Worm (Caenorhabditis elegans) whole organism, L1 larva: ENCODE measurements around the gene srh-74.

Experiments used
- C04F5.9 ChIP-seq: sonication (generic microtip); optimal IDR thresholded peaks from 2 replicates; lab custom pipeline; 2016; ENCODE audit warnings: missing genetic modification characterization, missing compliant biosample characterization
- F16B12.6 ChIP-seq: fragments of 150-350 bp; optimal IDR thresholded peaks from 2 replicates; lab custom pipeline; 2014; ENCODE audit warnings: missing biosample characterization, missing genetic modification characterization
- Y116A8C.19 ChIP-seq: sonication (generic microtip); optimal IDR thresholded peaks from 2 replicates; lab custom pipeline; 2016; ENCODE audit warnings: missing compliant biosample characterization, missing genetic modification characterization, borderline replicate concordance
- ama-1 ChIP-seq: fragments of 150-350 bp; optimal IDR thresholded peaks from 2 replicates; lab custom pipeline; 2014
- blmp-1 ChIP-seq: fragments of 150-350 bp; optimal IDR thresholded peaks from 2 replicates; lab custom pipeline; 2014; ENCODE audit warnings: missing biosample characterization, missing genetic modification characterization
- ceh-8 ChIP-seq: fragments of 200-800 bp; sonication (Bioruptor generic); optimal IDR thresholded peaks from 2 replicates; lab custom pipeline; 2018; ENCODE audit warnings: mild to moderate bottlenecking, missing genetic modification characterization, moderate library complexity, missing compliant biosample characterization
- ceh-82 ChIP-seq, 3 experiments: fragments of 150-350 bp in 1 of 3; sonication (generic microtip) in 2 of 3; optimal IDR thresholded peaks; 2 replicates each; lab custom pipeline; 2014 to 2017; ENCODE audit warnings: missing biosample characterization in 3 of 3, missing genetic modification characterization in 3 of 3
- dpl-1 ChIP-seq, 3 experiments: fragments of 150-350 bp in 2 of 3; sonication (generic microtip) in 1 of 3; optimal IDR thresholded peaks; 2 replicates each; lab custom pipeline; 2014 to 2017; ENCODE audit warnings: missing biosample characterization in 3 of 3, missing genetic modification characterization in 3 of 3, missing genetic modification reagents in 3 of 3
- dsc-1 ChIP-seq: sonication (generic microtip); optimal IDR thresholded peaks from 2 replicates; lab custom pipeline; 2016; ENCODE audit warnings: mild to moderate bottlenecking, missing genetic modification characterization, missing compliant biosample characterization
- egl-13 ChIP-seq: sonication (generic microtip); optimal IDR thresholded peaks from 2 replicates; lab custom pipeline; 2016; ENCODE audit warnings: missing genotype, missing genetic modification reagents, missing genetic modification characterization, missing compliant biosample characterization
- elt-2 ChIP-seq: sonication (generic microtip); optimal IDR thresholded peaks from 2 replicates; lab custom pipeline; 2016; ENCODE audit warnings: missing genetic modification characterization, mild to moderate bottlenecking, inconsistent platforms, missing compliant biosample characterization, missing genetic modification reagents
- elt-3 ChIP-seq, 6 experiments: fragments of 150-350 bp in 1 of 6; sonication (generic microtip); optimal IDR thresholded peaks; 2 replicates each; lab custom pipeline; 2017 to 2018; ENCODE audit warnings: missing biosample characterization in 6 of 6, missing genetic modification characterization in 6 of 6, inconsistent platforms in 1 of 6
- ets-5 ChIP-seq: fragments of 200-800 bp; sonication (Bioruptor generic); IDR thresholded peaks from 2 replicates; pipeline ENCODE4 v1.3.6; 2022; ENCODE audit warnings: missing genetic modification characterization, missing compliant biosample characterization
- fkh-10 ChIP-seq: sonication (generic microtip); optimal IDR thresholded peaks from 2 replicates; lab custom pipeline; 2017; ENCODE audit warnings: missing biosample characterization, missing genetic modification reagents, missing genetic modification characterization
- fkh-8 ChIP-seq: sonication (generic microtip); optimal IDR thresholded peaks from 2 replicates; lab custom pipeline; 2016; ENCODE audit warnings: mild to moderate bottlenecking, missing genetic modification characterization, missing compliant biosample characterization
- fos-1 ChIP-seq: fragments of 150-350 bp; optimal IDR thresholded peaks from 2 replicates; lab custom pipeline; 2014; ENCODE audit warnings: missing biosample characterization, missing genetic modification characterization
- grh-1 ChIP-seq: fragments of 200-800 bp; sonication (Bioruptor generic); IDR thresholded peaks from 2 replicates; pipeline ENCODE4 v1.3.6; 2022; ENCODE audit warnings: missing genetic modification reagents, missing genetic modification characterization, missing compliant biosample characterization
- hlh-17 ChIP-seq: fragments of 200-800 bp; sonication (Bioruptor generic); optimal IDR thresholded peaks from 2 replicates; lab custom pipeline; 2018; ENCODE audit warnings: missing genetic modification characterization, mild to moderate bottlenecking, missing compliant biosample characterization, moderate library complexity, borderline replicate concordance
- irx-1 ChIP-seq: sonication (generic microtip); optimal IDR thresholded peaks from 2 replicates; lab custom pipeline; 2016; ENCODE audit warnings: missing genetic modification characterization, missing compliant biosample characterization
- isw-1 ChIP-seq: fragments of 200-800 bp; sonication (Bioruptor generic); IDR thresholded peaks from 2 replicates; pipeline ENCODE4 v1.3.6; 2022; ENCODE audit warnings: missing genetic modification characterization, missing compliant biosample characterization
- lin-13 ChIP-seq: fragments of 150-350 bp; optimal IDR thresholded peaks from 2 replicates; lab custom pipeline; 2014; ENCODE audit warnings: missing biosample characterization, missing genetic modification reagents, missing genetic modification characterization
- lin-15B ChIP-seq: fragments of 150-350 bp; sonication (generic microtip); optimal IDR thresholded peaks from 3 replicates; lab custom pipeline; 2014; ENCODE audit warnings: missing biosample characterization, missing genetic modification characterization
- lin-35 ChIP-seq, 2 experiments: fragments of 150-350 bp; optimal IDR thresholded peaks; 2 replicates each; lab custom pipeline; 2014; ENCODE audit warnings: missing biosample characterization in 2 of 2, missing genetic modification characterization in 2 of 2, missing genetic modification reagents in 2 of 2
- lir-3 ChIP-seq: sonication (generic microtip); optimal IDR thresholded peaks from 2 replicates; lab custom pipeline; 2016; ENCODE audit warnings: mild to moderate bottlenecking, missing genetic modification characterization, moderate library complexity, missing compliant biosample characterization; ENCODE audit not compliant: poor library complexity
- mab-9 ChIP-seq: fragments of 200-800 bp; sonication (Bioruptor generic); IDR thresholded peaks from 2 replicates; pipeline ENCODE4 v1.3.6; 2022; ENCODE audit warnings: missing genetic modification reagents, missing genetic modification characterization, missing compliant biosample characterization
- mdl-1 ChIP-seq, 2 experiments: fragments of 150-350 bp; optimal IDR thresholded peaks; 2 replicates each; lab custom pipeline; 2014 to 2017; ENCODE audit warnings: missing biosample characterization in 2 of 2, missing genetic modification characterization in 2 of 2, inconsistent platforms in 1 of 2
- mef-2 ChIP-seq: fragments of 150-350 bp; optimal IDR thresholded peaks from 2 replicates; lab custom pipeline; 2014; ENCODE audit warnings: missing biosample characterization, missing genetic modification characterization
- nhr-11 ChIP-seq: fragments of 150-350 bp; optimal IDR thresholded peaks from 2 replicates; lab custom pipeline; 2014; ENCODE audit warnings: missing biosample characterization, missing genetic modification characterization
- nhr-19 ChIP-seq: fragments of 200-800 bp; sonication (Bioruptor generic); conservative IDR thresholded peaks from 2 replicates; pipeline ENCODE4 v1.3.6; 2022; ENCODE audit warnings: missing genetic modification characterization, missing compliant biosample characterization
- nhr-237 ChIP-seq: fragments of 150-350 bp; optimal IDR thresholded peaks from 2 replicates; lab custom pipeline; 2014; ENCODE audit warnings: missing biosample characterization, missing genetic modification characterization
- nhr-47 ChIP-seq: sonication (generic microtip); optimal IDR thresholded peaks from 2 replicates; lab custom pipeline; 2016; ENCODE audit warnings: mild to moderate bottlenecking, missing genetic modification characterization, moderate library complexity, missing compliant biosample characterization
- nhr-71 ChIP-seq: sonication (generic microtip); optimal IDR thresholded peaks from 2 replicates; lab custom pipeline; 2016; ENCODE audit warnings: mild to moderate bottlenecking, missing genetic modification characterization, moderate library complexity, missing compliant biosample characterization
- nhr-85 ChIP-seq: sonication (generic microtip); peaks from one replicate; lab custom pipeline; 2016; ENCODE audit warnings: missing genetic modification characterization, inconsistent platforms, missing compliant biosample characterization
- nhr-90 ChIP-seq: sonication (generic microtip); optimal IDR thresholded peaks from 2 replicates; lab custom pipeline; 2016; ENCODE audit warnings: mild to moderate bottlenecking, missing genetic modification characterization, missing compliant biosample characterization; ENCODE audit not compliant: poor library complexity
- rnt-1 ChIP-seq: sonication (generic microtip); optimal IDR thresholded peaks from 2 replicates; lab custom pipeline; 2016; ENCODE audit warnings: mild to moderate bottlenecking, missing genetic modification characterization, moderate library complexity, missing compliant biosample characterization
- skn-1 ChIP-seq: fragments of 150-350 bp; optimal IDR thresholded peaks from 2 replicates; lab custom pipeline; 2014; ENCODE audit warnings: missing biosample characterization, missing genetic modification characterization
- snpc-4 ChIP-seq: fragments of 150-350 bp; optimal IDR thresholded peaks from 2 replicates; lab custom pipeline; 2014; ENCODE audit warnings: missing biosample characterization, missing genetic modification characterization
- snu-23 ChIP-seq: sonication (generic microtip); optimal IDR thresholded peaks from 2 replicates; lab custom pipeline; 2016; ENCODE audit warnings: missing genetic modification characterization, missing compliant biosample characterization
- swsn-7 ChIP-seq: sonication (generic microtip); optimal IDR thresholded peaks from 2 replicates; lab custom pipeline; 2016; ENCODE audit warnings: missing genetic modification characterization, missing compliant biosample characterization
- tlp-1 ChIP-seq: fragments of 150-350 bp; optimal IDR thresholded peaks from 2 replicates; lab custom pipeline; 2014; ENCODE audit warnings: missing biosample characterization, missing genetic modification characterization
- unc-130 ChIP-seq: fragments of 150-350 bp; optimal IDR thresholded peaks from 2 replicates; lab custom pipeline; 2017; ENCODE audit warnings: missing biosample characterization, missing genetic modification characterization, inconsistent platforms
- unc-98 ChIP-seq: fragments of 200-800 bp; sonication (Bioruptor generic); IDR thresholded peaks from 2 replicates; pipeline ENCODE4 v1.3.6; 2022; ENCODE audit warnings: missing genetic modification characterization, missing compliant biosample characterization
- vab-15 ChIP-seq: sonication (generic microtip); optimal IDR thresholded peaks from 2 replicates; lab custom pipeline; 2017; ENCODE audit warnings: missing genotype, mild to moderate bottlenecking, missing genetic modification characterization, missing compliant biosample characterization
- xbp-1 ChIP-seq: sonication (generic microtip); optimal IDR thresholded peaks from 2 replicates; lab custom pipeline; 2016; ENCODE audit warnings: missing genetic modification characterization, missing compliant biosample characterization
- zag-1 ChIP-seq: fragments of 150-350 bp; optimal IDR thresholded peaks from 2 replicates; lab custom pipeline; 2014; ENCODE audit warnings: missing biosample characterization, missing genetic modification characterization
- zip-4 ChIP-seq: fragments of 200-800 bp; sonication (Bioruptor generic); optimal IDR thresholded peaks from 2 replicates; lab custom pipeline; 2018; ENCODE audit warnings: mild to moderate bottlenecking, missing genetic modification characterization, moderate library complexity, missing compliant biosample characterization
- ztf-4 ChIP-seq: fragments of 150-350 bp; optimal IDR thresholded peaks from 2 replicates; lab custom pipeline; 2014; ENCODE audit warnings: missing biosample characterization, missing genetic modification characterization

The srh-74 gene

ce11 chrV:11076403-11076802, 27.8 kb upstream of the srh-74 start (continued):
- no peak for TF ChIP-seq C04F5.9 (tag; lab: Kevin White, UChicago)
- no peak for TF ChIP-seq unc-98
- TF ChIP-seq nhr-47 = peak; percentile 27
- no peak for TF ChIP-seq elt-2 (tag; lab: Kevin White, UChicago)
- TF ChIP-seq ama-1 = peak; percentile 85
- TF ChIP-seq hlh-17 = no peak
- no peak for TF ChIP-seq lin-15B (tag; lab: Kevin White, UChicago)
- TF ChIP-seq nhr-85 (tag; lab: Kevin White, UChicago) = peak; percentile 44
- no peak for TF ChIP-seq mab-9 (GFP tag; lab: Robert Waterston, UW)
- TF ChIP-seq lin-13 (GFP tag; lab: Kevin White, UChicago) = peak; percentile 37
- peak; percentile 50 for TF ChIP-seq snu-23 (GFP tag; lab: Kevin White, UChicago)
- no peak for TF ChIP-seq nhr-237 (tag; lab: Kevin White, UChicago)
- no peak; the same call in 1 of the 2 replicates for TF ChIP-seq nhr-19 (GFP tag; lab: Robert Waterston, UW)
- no peak for TF ChIP-seq mdl-1 (tag; optimal IDR thresholded peaks at IDR 0.05; lab: Kevin White, UChicago)
- TF ChIP-seq mef-2 = no peak
- TF ChIP-seq dsc-1 (tag; lab: Kevin White, UChicago) = no peak
- TF ChIP-seq nhr-71 = peak; percentile 49

- peak; percentile 26 for TF ChIP-seq ztf-4 (tag; lab: Kevin White, UChicago)
- no peak for TF ChIP-seq fos-1
- TF ChIP-seq isw-1 = no peak
- no peak for TF ChIP-seq mdl-1 (tag; optimal IDR thresholded peaks at IDR 0.05; lab: Kevin White, UChicago)
- peak; percentile 41 for TF ChIP-seq nhr-85 (tag; lab: Kevin White, UChicago)
- TF ChIP-seq nhr-90 = no peak
Measured at ce11 chrV:11076028-11076402, 27.4 kb upstream of the srh-74 start.

ce11 chrV:11075209-11076027, 26.8 kb upstream of the srh-74 start:
- peak in 1 of 2 experiments; percentile 51 for TF ChIP-seq mdl-1 (tag; optimal IDR thresholded peaks at IDR 0.05; lab: Kevin White, UChicago)
- TF ChIP-seq rnt-1 (tag; lab: Kevin White, UChicago) = peak; percentile 22
- TF ChIP-seq lin-35 (GFP tag; optimal IDR thresholded peaks at IDR 0.05; lab: Kevin White, UChicago) = peak in 1 of 2 experiments; percentile 19
- no peak for TF ChIP-seq fos-1
- TF ChIP-seq grh-1 (GFP tag; lab: Robert Waterston, UW) = peak; percentile 36; the same call in 1 of the 2 replicates
- no peak for TF ChIP-seq Y116A8C.19 (tag; lab: Kevin White, UChicago)
- TF ChIP-seq F16B12.6 (tag; lab: Kevin White, UChicago) = no peak
- peak in 1 of 3 experiments; percentile 42 for TF ChIP-seq ceh-82 (tag; optimal IDR thresholded peaks at IDR 0.05; lab: Kevin White, UChicago)
- TF ChIP-seq zip-4 = peak; percentile 19
- no peak for TF ChIP-seq nhr-11 (tag; lab: Kevin White, UChicago)
- peak; percentile 1 for TF ChIP-seq lin-13 (GFP tag; lab: Kevin White, UChicago)
- TF ChIP-seq snu-23 (GFP tag; lab: Kevin White, UChicago) = peak; percentile 45
- TF ChIP-seq vab-15 (tag; lab: Kevin White, UChicago) = no peak
- TF ChIP-seq swsn-7 (tag; lab: Kevin White, UChicago) = peak; percentile 26
- no peak for TF ChIP-seq isw-1
- peak; percentile 2 for TF ChIP-seq fkh-8 (tag; lab: Kevin White, UChicago)
- no peak for TF ChIP-seq xbp-1 (tag; lab: Kevin White, UChicago)
- peak; percentile 13 for TF ChIP-seq snpc-4 (tag; lab: Kevin White, UChicago)
- no peak for TF ChIP-seq unc-130 (tag; lab: Kevin White, UChicago)
- no peak for TF ChIP-seq elt-2 (tag; lab: Kevin White, UChicago)
- TF ChIP-seq elt-3 (tag; optimal IDR thresholded peaks at IDR 0.05; lab: Kevin White, UChicago) = no peak
- no peak for TF ChIP-seq egl-13 (tag; lab: Kevin White, UChicago)
- no peak for TF ChIP-seq tlp-1 (tag; lab: Kevin White, UChicago)
- peak in 2 of 3 experiments; percentile 5 to 31 for TF ChIP-seq dpl-1 (GFP tag; optimal IDR thresholded peaks at IDR 0.05; lab: Kevin White, UChicago)
- TF ChIP-seq lir-3 (tag; lab: Kevin White, UChicago) = no peak
- no peak for TF ChIP-seq fkh-10 (GFP tag; lab: Kevin White, UChicago)
- TF ChIP-seq zag-1 = no peak
- no peak for TF ChIP-seq hlh-17
- TF ChIP-seq irx-1 (tag; lab: Kevin White, UChicago) = no peak
- peak; percentile 3 for TF ChIP-seq nhr-71
- TF ChIP-seq ets-5 (GFP tag; lab: Robert Waterston, UW) = no peak
- peak; percentile 35 for TF ChIP-seq blmp-1
- no peak for TF ChIP-seq skn-1 (tag; lab: Kevin White, UChicago)
- no peak for TF ChIP-seq ceh-8
